Fruit fly (Drosophila melanogaster): ENCODE measurements around the gene Kmn1.

dm6 chrX:11621315-11621865, 49.1 kb upstream of the Kmn1 start:
- TF ChIP-seq CG8301 (tag; optimal IDR thresholded peaks at IDR 0.05) (no peak), CG14655 (GFP tag; optimal IDR thresholded peaks at IDR 0.05) (no peak), D1 (tag; optimal IDR thresholded peaks at IDR 0.05) (no peak), CG4496 (GFP tag; IDR thresholded peaks at IDR 0.05) (no peak), CG34367 (tag; optimal IDR thresholded peaks at IDR 0.05) (no peak), CG12605 (GFP tag; IDR thresholded peaks at IDR 0.05) (no peak)

Data from whole organism, pupa.